Worm (Caenorhabditis elegans) whole organism, late embryonic: ENCODE measurements around the gene C35A5.3.

Experiments
- K09A11.1 ChIP-seq: sonication (generic microtip); optimal IDR thresholded peaks from 2 replicates; lab custom pipeline; 2017; ENCODE audit warnings: antibody characterized with exemption, mild to moderate bottlenecking, missing genetic modification characterization, missing compliant biosample characterization; ENCODE audit not compliant: insufficient read depth
- ceh-22 ChIP-seq: sonication (generic microtip); optimal IDR thresholded peaks from 2 replicates; lab custom pipeline; 2017; ENCODE audit warnings: missing biosample characterization, missing genetic modification characterization
- eyg-1 ChIP-seq: sonication (generic microtip); optimal IDR thresholded peaks from 2 replicates; lab custom pipeline; 2016; ENCODE audit warnings: missing genotype, missing genetic modification characterization, missing compliant biosample characterization
- nfya-1 ChIP-seq: sonication (generic microtip); optimal IDR thresholded peaks from 2 replicates; lab custom pipeline; 2017; ENCODE audit warnings: missing genetic modification characterization, mild to moderate bottlenecking, missing compliant biosample characterization, antibody characterized with exemption, moderate library complexity
- nhr-11 ChIP-seq: fragments of 150-350 bp; optimal IDR thresholded peaks from 2 replicates; lab custom pipeline; 2014; ENCODE audit warnings: missing biosample characterization, missing genetic modification characterization
- pha-4 ChIP-seq: fragments of 150-350 bp; optimal IDR thresholded peaks from 2 replicates; lab custom pipeline; 2018; ENCODE audit warnings: missing biosample characterization, missing genetic modification reagents, missing genetic modification characterization
- pqm-1 ChIP-seq: sonication (generic microtip); optimal IDR thresholded peaks from 2 replicates; lab custom pipeline; 2016; ENCODE audit warnings: missing genetic modification characterization, missing compliant biosample characterization
- rnt-1 ChIP-seq: sonication (generic microtip); optimal IDR thresholded peaks from 2 replicates; lab custom pipeline; 2016; ENCODE audit warnings: missing genetic modification characterization, missing compliant biosample characterization
- ttx-3 ChIP-seq: sonication (generic microtip); optimal IDR thresholded peaks from 2 replicates; lab custom pipeline; 2016; ENCODE audit warnings: missing genetic modification reagents, missing genetic modification characterization, missing compliant biosample characterization

DNA sequence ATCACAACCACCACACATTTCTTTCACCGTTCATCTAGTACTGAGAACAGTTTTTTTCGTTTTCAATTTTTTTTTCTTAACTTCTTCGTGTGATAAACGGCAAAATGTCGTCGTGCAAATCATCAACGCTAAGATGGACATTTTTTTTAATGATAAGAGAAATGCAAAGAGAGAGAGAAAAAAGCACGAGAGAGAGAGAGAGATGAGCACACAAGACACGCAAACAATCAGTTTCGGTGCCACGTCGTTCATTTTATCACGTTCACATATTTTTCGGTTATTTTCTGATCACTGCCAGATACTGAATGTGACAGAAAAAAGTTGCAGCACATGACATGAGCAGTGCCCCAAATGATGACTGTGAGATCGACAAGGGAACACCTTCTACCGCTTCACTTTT is 33.0 kb downstream of the C35A5.3 start, which contains the start of gene egl-9:
- TF ChIP-seq rnt-1 (no peak), ttx-3 (tag; lab: Kevin White, UChicago) (no peak), K09A11.1 (tag; lab: Kevin White, UChicago) (no peak), nhr-11 (tag; lab: Kevin White, UChicago) (no peak), pqm-1 (tag; lab: Kevin White, UChicago) (no peak), eyg-1 (tag; lab: Kevin White, UChicago) (no peak), nfya-1 (no peak), ceh-22 (tag; lab: Kevin White, UChicago) (no peak), pha-4 (tag; lab: Kevin White, UChicago) (no peak)
